Worm (Caenorhabditis elegans): ENCODE results near the gene Y10G11A.1.
A peak's percentile ranks its signal among the peaks of the same experiment; 100 is the strongest.

The Y10G11A.1 gene

ce11 chrIV:16397845-16398607 lies 26.4 kb upstream of the Y10G11A.1 start:
- TF ChIP-seq fkh-10 (GFP tag; optimal IDR thresholded peaks at IDR 0.05) (no peak), vab-15 (tag; optimal IDR thresholded peaks at IDR 0.05) (no peak), grh-1 (GFP tag; IDR thresholded peaks at IDR 0.05) (no peak), ceh-8 (GFP tag; optimal IDR thresholded peaks at IDR 0.05) (no peak), ztf-4 (tag; optimal IDR thresholded peaks at IDR 0.05) (no peak), dsc-1 (tag; optimal IDR thresholded peaks at IDR 0.05) (peak; percentile 39), fkh-8 (tag; optimal IDR thresholded peaks at IDR 0.05) (no peak), elt-3 (tag; optimal IDR thresholded peaks at IDR 0.05) (no peak), ets-5 (GFP tag; IDR thresholded peaks at IDR 0.05) (no peak), lin-14 (GFP tag; optimal IDR thresholded peaks at IDR 0.05) (peak; percentile 24), tlp-1 (tag; optimal IDR thresholded peaks at IDR 0.05) (no peak), lin-39 (tag; optimal IDR thresholded peaks at IDR 0.05) (no peak), egl-27 (tag; optimal IDR thresholded peaks at IDR 0.05) (no peak), lin-13 (GFP tag; optimal IDR thresholded peaks at IDR 0.05) (no peak), unc-86 (tag; optimal IDR thresholded peaks at IDR 0.05) (no peak), unc-130 (tag; optimal IDR thresholded peaks at IDR 0.05) (no peak), aha-1 (tag; optimal IDR thresholded peaks at IDR 0.05) (no peak), ama-1 (optimal IDR thresholded peaks at IDR 0.05) (no peak), mdl-1 (tag; optimal IDR thresholded peaks at IDR 0.05) (no peak), fos-1 (tag; optimal IDR thresholded peaks at IDR 0.05) (no peak), lir-3 (tag; optimal IDR thresholded peaks at IDR 0.05; ENCODE audit: poor library complexity) (no peak), blmp-1 (tag; optimal IDR thresholded peaks at IDR 0.05) (peak; percentile 26), ztf-11 (tag; optimal IDR thresholded peaks at IDR 0.05) (no peak), egl-13 (tag; optimal IDR thresholded peaks at IDR 0.05) (no peak), fkh-4 (tag; optimal IDR thresholded peaks at IDR 0.05; ENCODE audit: borderline replicate concordance) (no peak), xbp-1 (tag; optimal IDR thresholded peaks at IDR 0.05) (no peak), dpl-1 (GFP tag; optimal IDR thresholded peaks at IDR 0.05) (peak in 1 of 3 experiments; percentile 6), elt-2 (tag; optimal IDR thresholded peaks at IDR 0.05) (no peak), sptf-1 (tag; optimal IDR thresholded peaks at IDR 0.05) (no peak), lsy-2 (tag; optimal IDR thresholded peaks at IDR 0.05) (no peak), efl-3 (GFP tag; optimal IDR thresholded peaks at IDR 0.05) (no peak), isw-1 (GFP tag; IDR thresholded peaks at IDR 0.05) (no peak), C34B4.2 (tag; optimal IDR thresholded peaks at IDR 0.05) (no peak), nhr-76 (tag; optimal IDR thresholded peaks at IDR 0.05) (no peak), nhr-71 (tag; optimal IDR thresholded peaks at IDR 0.05) (peak; percentile 41), lin-15B (tag; optimal IDR thresholded peaks at IDR 0.05) (no peak), hlh-17 (GFP tag; optimal IDR thresholded peaks at IDR 0.05; ENCODE audit: borderline replicate concordance) (no peak), tbx-2 (tag; optimal IDR thresholded peaks at IDR 0.05) (no peak), alr-1 (tag; optimal IDR thresholded peaks at IDR 0.05; ENCODE audit: borderline replicate concordance) (no peak), nhr-12 (tag; optimal IDR thresholded peaks at IDR 0.05) (no peak), snu-23 (GFP tag; optimal IDR thresholded peaks at IDR 0.05) (peak; percentile 21), sup-37 (GFP tag; optimal IDR thresholded peaks at IDR 0.05) (no peak), rnt-1 (tag; optimal IDR thresholded peaks at IDR 0.05) (peak; percentile 26), Y116A8C.19 (tag; optimal IDR thresholded peaks at IDR 0.05; ENCODE audit: borderline replicate concordance) (no peak), nhr-90 (tag; optimal IDR thresholded peaks at IDR 0.05; ENCODE audit: poor library complexity) (peak; percentile 39), snpc-4 (tag; optimal IDR thresholded peaks at IDR 0.05) (no peak), unc-62 (GFP tag; optimal IDR thresholded peaks at IDR 0.05) (no peak), pax-3 (tag; optimal IDR thresholded peaks at IDR 0.05) (no peak), nhr-77 (tag; optimal IDR thresholded peaks at IDR 0.05) (no peak), C16A3.4 (tag; optimal IDR thresholded peaks at IDR 0.05) (no peak), zip-4 (GFP tag; optimal IDR thresholded peaks at IDR 0.05) (no peak)

Data from whole organism, L1 larva.